Worm (Caenorhabditis elegans) whole organism, L3 larva: ENCODE data around the gene clec-130.

Experiments used
- R02D3.7 ChIP-seq: fragments of 150-350 bp; optimal IDR thresholded peaks from 2 replicates; lab custom pipeline; 2014; ENCODE audit warnings: missing biosample characterization, missing genetic modification characterization
- ZK546.5 ChIP-seq: sonication (generic microtip); optimal IDR thresholded peaks from 2 replicates; lab custom pipeline; 2017; ENCODE audit warnings: missing biosample characterization, missing genetic modification characterization
- aly-2 ChIP-seq: fragments of 150-350 bp; optimal IDR thresholded peaks from 2 replicates; lab custom pipeline; 2014; ENCODE audit warnings: missing biosample characterization, missing genetic modification characterization
- ama-1 ChIP-seq: fragments of 150-350 bp; optimal IDR thresholded peaks from 2 replicates; lab custom pipeline; 2018
- ceh-28 ChIP-seq: fragments of 150-350 bp; optimal IDR thresholded peaks from 2 replicates; lab custom pipeline; 2014; ENCODE audit warnings: missing biosample characterization, missing genetic modification reagents, missing genetic modification characterization
- ceh-82 ChIP-seq: fragments of 150-350 bp; optimal IDR thresholded peaks from 2 replicates; lab custom pipeline; 2014; ENCODE audit warnings: missing biosample characterization, missing genetic modification characterization
- ceh-9 ChIP-seq: sonication (generic microtip); optimal IDR thresholded peaks from 2 replicates; lab custom pipeline; 2018; ENCODE audit warnings: missing biosample characterization, missing genetic modification characterization
- daf-12 ChIP-seq: fragments of 150-350 bp; optimal IDR thresholded peaks from 2 replicates; lab custom pipeline; 2014; ENCODE audit warnings: missing biosample characterization, missing genetic modification reagents, missing genetic modification characterization
- egl-27 ChIP-seq: sonication (generic microtip); optimal IDR thresholded peaks from 4 replicates; lab custom pipeline; 2017; ENCODE audit warnings: missing biosample characterization, missing genetic modification reagents, missing genetic modification characterization
- egl-5 ChIP-seq: fragments of 150-350 bp; optimal IDR thresholded peaks from 2 replicates; lab custom pipeline; 2017; ENCODE audit warnings: missing biosample characterization, missing genetic modification reagents, missing genetic modification characterization, inconsistent platforms
- elt-1 ChIP-seq: fragments of 150-350 bp; optimal IDR thresholded peaks from 2 replicates; lab custom pipeline; 2014; ENCODE audit warnings: missing biosample characterization, missing genetic modification characterization
- elt-2 ChIP-seq: sonication (generic microtip); optimal IDR thresholded peaks from 2 replicates; lab custom pipeline; 2016; ENCODE audit warnings: missing genetic modification reagents, mild to moderate bottlenecking, missing genetic modification characterization, missing compliant biosample characterization
- elt-3 ChIP-seq, 3 experiments: fragments of 150-350 bp in 1 of 3; sonication (generic microtip) in 2 of 3; optimal IDR thresholded peaks; 2 replicates in 2 of 3; 4 replicates in 1 of 3; lab custom pipeline; 2014 to 2017; ENCODE audit warnings: missing biosample characterization in 3 of 3, missing genetic modification characterization in 3 of 3
- fkh-10 ChIP-seq: sonication (generic microtip); optimal IDR thresholded peaks from 2 replicates; lab custom pipeline; 2017; ENCODE audit warnings: missing biosample characterization, missing genetic modification reagents, missing genetic modification characterization
- fkh-2 ChIP-seq: fragments of 150-350 bp; optimal IDR thresholded peaks from 2 replicates; lab custom pipeline; 2014; ENCODE audit warnings: missing biosample characterization, missing genetic modification reagents, missing genetic modification characterization
- fos-1 ChIP-seq: fragments of 150-350 bp; optimal IDR thresholded peaks from 2 replicates; lab custom pipeline; 2014; ENCODE audit warnings: missing biosample characterization, missing genetic modification characterization
- hmg-11 ChIP-seq: sonication (generic microtip); optimal IDR thresholded peaks from 2 replicates; lab custom pipeline; 2016; ENCODE audit warnings: missing genetic modification characterization, missing compliant biosample characterization
- lin-15B ChIP-seq: fragments of 150-350 bp; optimal IDR thresholded peaks from 2 replicates; lab custom pipeline; 2014; ENCODE audit warnings: missing biosample characterization, missing genetic modification characterization
- lin-39 ChIP-seq: fragments of 150-350 bp; optimal IDR thresholded peaks from 2 replicates; lab custom pipeline; 2018; ENCODE audit warnings: missing biosample characterization, missing genetic modification reagents, missing genetic modification characterization
- lsy-12 ChIP-seq: sonication (generic microtip); optimal IDR thresholded peaks from 2 replicates; lab custom pipeline; 2016; ENCODE audit warnings: mild to moderate bottlenecking, missing genetic modification characterization, missing compliant biosample characterization
- mdl-1 ChIP-seq: fragments of 150-350 bp; optimal IDR thresholded peaks from 2 replicates; lab custom pipeline; 2014; ENCODE audit warnings: missing biosample characterization, missing genetic modification characterization
- mml-1 ChIP-seq: fragments of 150-350 bp; sonication (generic microtip); optimal IDR thresholded peaks from 3 replicates; lab custom pipeline; 2014; ENCODE audit warnings: missing biosample characterization, missing genetic modification characterization
- nfya-1 ChIP-seq: sonication (generic microtip); optimal IDR thresholded peaks from 2 replicates; lab custom pipeline; 2017; ENCODE audit warnings: missing genetic modification characterization, mild to moderate bottlenecking, missing compliant biosample characterization, antibody characterized with exemption, moderate library complexity; ENCODE audit not compliant: insufficient read depth
- nhr-11 ChIP-seq: fragments of 150-350 bp; optimal IDR thresholded peaks from 2 replicates; lab custom pipeline; 2014; ENCODE audit warnings: missing biosample characterization, missing genetic modification characterization
- nhr-23 ChIP-seq: fragments of 150-350 bp; optimal IDR thresholded peaks from 2 replicates; lab custom pipeline; 2014; ENCODE audit warnings: missing biosample characterization, missing genetic modification reagents, missing genetic modification characterization
- nhr-237 ChIP-seq: fragments of 150-350 bp; optimal IDR thresholded peaks from 2 replicates; lab custom pipeline; 2014; ENCODE audit warnings: missing biosample characterization, missing genetic modification characterization
- nhr-25 ChIP-seq: sonication (generic microtip); optimal IDR thresholded peaks from 2 replicates; lab custom pipeline; 2017; ENCODE audit warnings: missing biosample characterization, missing genetic modification characterization
- nhr-28 ChIP-seq: fragments of 150-350 bp; optimal IDR thresholded peaks from 2 replicates; lab custom pipeline; 2014; ENCODE audit warnings: missing biosample characterization, missing genetic modification characterization
- nhr-43 ChIP-seq: sonication (generic microtip); optimal IDR thresholded peaks from 2 replicates; lab custom pipeline; 2016; ENCODE audit warnings: mild to moderate bottlenecking, missing genetic modification characterization, missing compliant biosample characterization; ENCODE audit not compliant: poor library complexity, severe bottlenecking
- nhr-67 ChIP-seq: fragments of 150-350 bp; optimal IDR thresholded peaks from 2 replicates; lab custom pipeline; 2014; ENCODE audit warnings: missing biosample characterization, missing genetic modification characterization
- nhr-76 ChIP-seq: fragments of 150-350 bp; sonication (generic microtip); optimal IDR thresholded peaks from 5 replicates; lab custom pipeline; 2014; ENCODE audit warnings: missing biosample characterization, missing genetic modification characterization
- nhr-77 ChIP-seq: fragments of 150-350 bp; optimal IDR thresholded peaks from 2 replicates; lab custom pipeline; 2014; ENCODE audit warnings: missing biosample characterization, missing genetic modification characterization
- pha-4 ChIP-seq: fragments of 150-350 bp; optimal IDR thresholded peaks from 2 replicates; lab custom pipeline; 2014; ENCODE audit warnings: missing biosample characterization, missing genetic modification reagents, missing genetic modification characterization
- pqm-1 ChIP-seq: fragments of 150-350 bp; optimal IDR thresholded peaks from 2 replicates; lab custom pipeline; 2017; ENCODE audit warnings: missing biosample characterization, missing genetic modification characterization, inconsistent platforms
- sea-2 ChIP-seq: fragments of 150-350 bp; sonication (generic microtip); optimal IDR thresholded peaks from 4 replicates; lab custom pipeline; 2014; ENCODE audit warnings: missing biosample characterization, missing genetic modification reagents, missing genetic modification characterization
- skn-1 ChIP-seq: fragments of 150-350 bp; optimal IDR thresholded peaks from 2 replicates; lab custom pipeline; 2014; ENCODE audit warnings: missing biosample characterization, missing genetic modification characterization
- snpc-4 ChIP-seq: fragments of 150-350 bp; optimal IDR thresholded peaks from 2 replicates; lab custom pipeline; 2014; ENCODE audit warnings: missing biosample characterization, missing genetic modification characterization
- zag-1 ChIP-seq: fragments of 150-350 bp; optimal IDR thresholded peaks from 2 replicates; lab custom pipeline; 2014; ENCODE audit warnings: missing biosample characterization, missing genetic modification characterization
- ztf-11 ChIP-seq: fragments of 150-350 bp; optimal IDR thresholded peaks from 2 replicates; lab custom pipeline; 2014; ENCODE audit warnings: missing biosample characterization, missing genetic modification characterization
- ztf-4 ChIP-seq: fragments of 150-350 bp; optimal IDR thresholded peaks from 2 replicates; lab custom pipeline; 2014; ENCODE audit warnings: missing biosample characterization, missing genetic modification characterization

The clec-130 gene

ce11 chrII:3573255-3573654 is at the start of gene clec-130:
TSS of gene clec-130 (plus strand) at chrII:3573555.
- TF ChIP-seq lin-15B (tag; lab: Kevin White, UChicago) = no peak
- no peak for TF ChIP-seq pha-4 (tag; lab: Kevin White, UChicago)
- no peak for TF ChIP-seq pqm-1 (tag; lab: Kevin White, UChicago)
- no peak for TF ChIP-seq lsy-12 (tag; lab: Kevin White, UChicago)
- no peak for TF ChIP-seq skn-1
- no peak for TF ChIP-seq nhr-28 (tag; lab: Kevin White, UChicago)
- TF ChIP-seq nhr-11 (tag; lab: Kevin White, UChicago) = no peak
- no peak for TF ChIP-seq nfya-1 (tag; lab: Kevin White, UChicago)
- no peak for TF ChIP-seq R02D3.7
- no peak for TF ChIP-seq daf-12 (tag; lab: Kevin White, UChicago)
- no peak for TF ChIP-seq egl-27 (tag; lab: Kevin White, UChicago)
- TF ChIP-seq ceh-82 = no peak
- no peak for TF ChIP-seq ceh-28 (tag; lab: Kevin White, UChicago)
- TF ChIP-seq aly-2 = no peak
- TF ChIP-seq snpc-4 (tag; lab: Kevin White, UChicago) = no peak
- TF ChIP-seq mdl-1 (tag; lab: Kevin White, UChicago) = no peak
- TF ChIP-seq ceh-9 = no peak
- TF ChIP-seq nhr-76 (tag; lab: Kevin White, UChicago) = no peak
- TF ChIP-seq ZK546.5 (tag; lab: Kevin White, UChicago) = no peak
- no peak for TF ChIP-seq sea-2

- TF ChIP-seq elt-1 (tag; lab: Kevin White, UChicago) (no peak), R02D3.7 (no peak), lin-39 (tag; lab: Kevin White, UChicago) (no peak), hmg-11 (tag; lab: Kevin White, UChicago) (no peak), egl-5 (no peak), nhr-25 (no peak), ceh-9 (no peak), mdl-1 (tag; lab: Kevin White, UChicago) (no peak), sea-2 (no peak), nhr-77 (tag; lab: Kevin White, UChicago) (no peak), fos-1 (no peak), ztf-11 (tag; lab: Kevin White, UChicago) (no peak), nhr-28 (tag; lab: Kevin White, UChicago) (no peak), ceh-82 (no peak), snpc-4 (tag; lab: Kevin White, UChicago) (no peak), nhr-237 (tag; lab: Kevin White, UChicago) (no peak)
Measured at ce11 chrII:3524097-3524496, 49.3 kb upstream of the clec-130 start, which contains the start of gene col-72. TSS of gene col-72 (minus strand) at chrII:3524197.

ce11 chrII:3527460-3527859 is 45.9 kb upstream of the clec-130 start:
- TF ChIP-seq elt-3 (tag; optimal IDR thresholded peaks at IDR 0.05; lab: Kevin White, UChicago) = no peak
- TF ChIP-seq nhr-67 = no peak
- TF ChIP-seq fkh-2 (tag; lab: Kevin White, UChicago) = no peak
- TF ChIP-seq ceh-82 = no peak
- no peak for TF ChIP-seq nhr-23 (tag; lab: Kevin White, UChicago)
- no peak for TF ChIP-seq lin-15B (tag; lab: Kevin White, UChicago)
- no peak for TF ChIP-seq ama-1 (lab: Kevin White, UChicago)
- no peak for TF ChIP-seq elt-2
- TF ChIP-seq nhr-43 (tag; lab: Kevin White, UChicago) = no peak
- TF ChIP-seq ceh-9 = no peak
- TF ChIP-seq zag-1 (tag; lab: Kevin White, UChicago) = no peak
- TF ChIP-seq egl-5 = no peak
- no peak for TF ChIP-seq nhr-237 (tag; lab: Kevin White, UChicago)
- no peak for TF ChIP-seq ztf-4 (tag; lab: Kevin White, UChicago)
- TF ChIP-seq hmg-11 (tag; lab: Kevin White, UChicago) = no peak
- TF ChIP-seq fos-1 = no peak
- no peak for TF ChIP-seq snpc-4 (tag; lab: Kevin White, UChicago)
- TF ChIP-seq mml-1 (tag; lab: Kevin White, UChicago) = no peak
- TF ChIP-seq pqm-1 (tag; lab: Kevin White, UChicago) = no peak
- no peak for TF ChIP-seq fkh-10
